Fruit fly (Drosophila melanogaster): ENCODE data around the gene CG10859.

The CG10859 gene

DNA sequence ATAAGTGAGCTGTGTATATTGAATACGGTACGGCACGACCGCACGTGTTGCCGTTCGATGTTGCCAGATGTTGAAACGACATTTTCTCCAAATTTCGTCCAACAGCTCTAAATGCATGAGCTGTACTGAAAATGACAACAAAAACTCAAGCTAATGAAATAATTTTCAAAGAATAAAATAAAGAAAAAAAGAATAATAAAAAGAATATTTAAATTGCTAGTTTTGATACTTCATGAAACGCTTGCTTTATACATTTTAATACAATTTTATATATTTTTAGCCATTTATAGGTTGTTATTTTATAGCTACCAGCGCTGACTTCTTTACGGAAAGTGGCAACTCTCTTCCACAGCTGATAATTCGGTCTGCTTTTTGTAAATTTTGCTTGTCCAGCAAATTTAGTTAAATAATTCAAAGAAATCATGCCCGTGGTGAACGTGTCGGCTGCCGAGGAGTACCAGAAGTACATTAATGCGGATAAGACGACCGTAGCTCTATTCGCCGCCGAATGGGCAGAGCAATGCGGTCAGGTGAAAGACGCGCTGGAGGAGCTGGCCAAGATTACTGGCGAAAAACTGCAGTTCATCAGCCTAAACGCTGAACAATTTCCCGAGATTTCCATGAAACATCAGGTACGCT is 32.2 kb downstream of the CG10859 start, which contains the start of the genes Nnp-1 and Grx3 (continued):
- TF ChIP-seq CG10274 (GFP tag; optimal IDR thresholded peaks at IDR 0.05) (no peak), NC2β (GFP tag; optimal IDR thresholded peaks at IDR 0.05) (no peak), CG3838 (GFP tag; optimal IDR thresholded peaks at IDR 0.05) (no peak), gsb-n (tag; optimal IDR thresholded peaks at IDR 0.05) (no peak), gsb (GFP tag; IDR thresholded peaks at IDR 0.05) (no peak), Ets97D (GFP tag; optimal IDR thresholded peaks at IDR 0.05) (peak; percentile 18), zen2 (GFP tag; IDR thresholded peaks at IDR 0.05; ENCODE audit: partially characterized antibody) (no peak), gt (GFP tag; IDR thresholded peaks at IDR 0.05) (no peak), Opbp (GFP tag; IDR thresholded peaks at IDR 0.05; ENCODE audit: partially characterized antibody) (no peak), Hr39 (optimal IDR thresholded peaks at IDR 0.05) (no peak), CG18262 (tag; optimal IDR thresholded peaks at IDR 0.05) (no peak), CG3163 (GFP tag; optimal IDR thresholded peaks at IDR 0.05) (no peak), slou (GFP tag; optimal IDR thresholded peaks at IDR 0.05) (peak; percentile 2), Adf1 (GFP tag; IDR thresholded peaks at IDR 0.05) (peak; percentile 44), BEAF-32 (GFP tag; optimal IDR thresholded peaks at IDR 0.05) (peak; percentile 41), CG7987 (GFP tag; optimal IDR thresholded peaks at IDR 0.05) (no peak), CG10654 (GFP tag; optimal IDR thresholded peaks at IDR 0.05) (peak; percentile 30), Hmx (GFP tag; optimal IDR thresholded peaks at IDR 0.05) (no peak), p53 (GFP tag; optimal IDR thresholded peaks at IDR 0.05) (no peak), CG14050 (GFP tag; IDR thresholded peaks at IDR 0.05) (no peak), CrebB (tag; optimal IDR thresholded peaks at IDR 0.05) (no peak), CG8089 (GFP tag; optimal IDR thresholded peaks at IDR 0.05) (no peak), CG11085 (GFP tag; IDR thresholded peaks at IDR 0.05) (no peak), tio (GFP tag; optimal IDR thresholded peaks at IDR 0.05) (no peak), CTCF (GFP tag; optimal IDR thresholded peaks at IDR 0.05) (no peak), tin (GFP tag; optimal IDR thresholded peaks at IDR 0.05) (peak; percentile 54), CG14965 (GFP tag; optimal IDR thresholded peaks at IDR 0.05; ENCODE audit: borderline replicate concordance) (no peak), HmgD (GFP tag; optimal IDR thresholded peaks at IDR 0.05) (no peak), CG12236 (GFP tag; optimal IDR thresholded peaks at IDR 0.05) (no peak), CG8765 (GFP tag; IDR thresholded peaks at IDR 0.05) (no peak), CG15514 (GFP tag; optimal IDR thresholded peaks at IDR 0.05) (peak; percentile 65), wdn (GFP tag; IDR thresholded peaks at IDR 0.05) (peak; percentile 20; the same call in 1 of the 2 replicates), Tbp (GFP tag; optimal IDR thresholded peaks at IDR 0.05) (no peak), esg (GFP tag; conservative IDR thresholded peaks at IDR 0.05) (0 out of 2 replicates have a peak, but pooled peaks have one; percentile 29), ase (GFP tag; IDR thresholded peaks at IDR 0.05) (no peak), Meics (GFP tag; optimal IDR thresholded peaks at IDR 0.05) (no peak), CG12942 (GFP tag; optimal IDR thresholded peaks at IDR 0.05) (peak; percentile 27), ewg (GFP tag; optimal IDR thresholded peaks at IDR 0.05) (peak; percentile 24), hkb (optimal IDR thresholded peaks at IDR 0.05) (peak; percentile 21), hkb (GFP tag; IDR thresholded peaks at IDR 0.05) (no peak), CG3065 (GFP tag; optimal IDR thresholded peaks at IDR 0.05) (no peak), mirr (GFP tag; optimal IDR thresholded peaks at IDR 0.05) (no peak), CG13287 (GFP tag; IDR thresholded peaks at IDR 0.05; ENCODE audit: partially characterized antibody) (0 out of 2 replicates have a peak, but pooled peaks have one; percentile 30), CG34422 (GFP tag; IDR thresholded peaks at IDR 0.05) (peak; percentile 65), unpg (GFP tag; optimal IDR thresholded peaks at IDR 0.05) (no peak), CG13775 (GFP tag; optimal IDR thresholded peaks at IDR 0.05) (peak; percentile 44), HmgZ (tag; optimal IDR thresholded peaks at IDR 0.05) (peak; percentile 52), schlank (tag; optimal IDR thresholded peaks at IDR 0.05) (no peak), bbx (GFP tag; IDR thresholded peaks at IDR 0.05; ENCODE audit: partially characterized antibody) (no peak), Dek (tag; optimal IDR thresholded peaks at IDR 0.05) (peak; percentile 55), CG3995 (GFP tag; optimal IDR thresholded peaks at IDR 0.05) (no peak), dan (GFP tag; IDR thresholded peaks at IDR 0.05) (no peak)

All from whole organism, embryonic.